Fruit fly (Drosophila melanogaster): ENCODE measurements around the gene CG32576.

Gene CG32576

DNA sequence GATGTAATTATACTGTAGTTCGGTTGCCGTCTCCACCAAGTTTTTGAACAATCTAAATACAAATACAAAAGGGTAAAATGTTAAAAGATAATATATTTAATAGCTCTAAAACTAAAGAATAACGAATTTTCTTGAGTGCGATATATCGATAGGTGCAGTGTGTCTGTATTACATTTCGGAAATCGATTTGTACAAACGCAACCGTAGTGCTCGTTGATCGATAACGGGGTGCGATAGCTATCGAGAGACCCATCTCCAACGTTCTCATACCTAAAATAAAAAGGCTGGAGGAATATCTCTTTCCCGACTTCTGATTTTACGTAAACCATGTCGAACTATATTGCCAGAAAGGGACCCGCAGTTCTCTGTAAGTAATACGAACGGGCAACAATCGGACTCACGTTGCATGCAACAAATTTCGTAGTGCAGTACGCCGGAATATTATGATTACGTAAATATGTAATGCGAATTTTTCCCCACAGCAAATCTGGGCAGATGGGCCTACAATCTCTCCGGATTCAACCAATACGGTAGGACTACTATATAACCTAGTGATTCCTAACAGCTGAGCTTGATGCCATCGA is 2.2 kb downstream of the CG32576 start, which contains the start of gene UQCR-14 (continued):
- TF ChIP-seq rib (GFP tag; IDR thresholded peaks at IDR 0.05) (peak; percentile 44; the same call in 1 of the 2 replicates), Chrac-16 (GFP tag; optimal IDR thresholded peaks at IDR 0.05) (peak; percentile 9), E2f1 (GFP tag; IDR thresholded peaks at IDR 0.05) (no peak), Bgb (GFP tag; IDR thresholded peaks at IDR 0.05; ENCODE audit: partially characterized antibody) (peak; percentile 99), CG18262 (tag; optimal IDR thresholded peaks at IDR 0.05) (peak; percentile 19), corto (GFP tag; optimal IDR thresholded peaks at IDR 0.05) (no peak), gcm (GFP tag; optimal IDR thresholded peaks at IDR 0.05) (no peak), Rx (GFP tag; IDR thresholded peaks at IDR 0.05) (no peak), zen (tag; optimal IDR thresholded peaks at IDR 0.05) (peak; percentile 5), CG12071 (GFP tag; optimal IDR thresholded peaks at IDR 0.05) (no peak), CG9437 (GFP tag; optimal IDR thresholded peaks at IDR 0.05) (peak; percentile 32), ranshi (GFP tag; IDR thresholded peaks at IDR 0.05) (0 out of 2 replicates have a peak, but pooled peaks have one; percentile 27), CG9609 (GFP tag; optimal IDR thresholded peaks at IDR 0.05) (no peak), Dbx (GFP tag; IDR thresholded peaks at IDR 0.05) (peak; percentile 66), scrt (GFP tag; optimal IDR thresholded peaks at IDR 0.05) (no peak), sisA (GFP tag; IDR thresholded peaks at IDR 0.05) (no peak), CG13775 (GFP tag; optimal IDR thresholded peaks at IDR 0.05) (peak; percentile 12), CG1602 (GFP tag; optimal IDR thresholded peaks at IDR 0.05) (no peak), CG32772 (GFP tag; IDR thresholded peaks at IDR 0.05) (no peak), ac (GFP tag; optimal IDR thresholded peaks at IDR 0.05) (no peak), CG5180 (GFP tag; optimal IDR thresholded peaks at IDR 0.05) (no peak), CG5953 (GFP tag; IDR thresholded peaks at IDR 0.05) (0 out of 2 replicates have a peak, but pooled peaks have one; percentile 6), CG18599 (GFP tag; optimal IDR thresholded peaks at IDR 0.05) (peak; percentile 18), CG10543 (GFP tag; optimal IDR thresholded peaks at IDR 0.05) (peak; percentile 3), CG3163 (GFP tag; optimal IDR thresholded peaks at IDR 0.05) (peak; percentile 2), trem (tag; optimal IDR thresholded peaks at IDR 0.05) (peak; percentile 71), zen2 (GFP tag; IDR thresholded peaks at IDR 0.05; ENCODE audit: partially characterized antibody) (peak; percentile 91; the same call in 2 of the 3 replicates), CG3847 (GFP tag; IDR thresholded peaks at IDR 0.05) (peak; percentile 53), slbo (GFP tag; IDR thresholded peaks at IDR 0.05) (peak; percentile 45; the same call in 1 of the 2 replicates), CG1024 (GFP tag; IDR thresholded peaks at IDR 0.05) (no peak), Trl (optimal IDR thresholded peaks at IDR 0.05) (no peak), Trl (GFP tag; optimal IDR thresholded peaks at IDR 0.05) (no peak), Dip3 (GFP tag; optimal IDR thresholded peaks at IDR 0.05) (no peak), unpg (GFP tag; optimal IDR thresholded peaks at IDR 0.05) (no peak), Hr3 (GFP tag; optimal IDR thresholded peaks at IDR 0.05) (no peak), sens (GFP tag) (peak; percentile 90), CG7372 (GFP tag; IDR thresholded peaks at IDR 0.05) (no peak), CG13894 (tag; optimal IDR thresholded peaks at IDR 0.05) (peak; percentile 53), sens-2 (GFP tag; IDR thresholded peaks at IDR 0.05) (no peak), ham (GFP tag; IDR thresholded peaks at IDR 0.05) (no peak), CG9932 (GFP tag; IDR thresholded peaks at IDR 0.05) (peak; percentile 74), mam (GFP tag; optimal IDR thresholded peaks at IDR 0.05) (peak; percentile 43), CG30431 (GFP tag; optimal IDR thresholded peaks at IDR 0.05) (no peak), gt (GFP tag; IDR thresholded peaks at IDR 0.05) (no peak), GATAe (GFP tag; conservative IDR thresholded peaks at IDR 0.05) (no peak), Pdp1 (GFP tag; optimal IDR thresholded peaks at IDR 0.05) (peak; percentile 13 to 95), CG12299 (tag; optimal IDR thresholded peaks at IDR 0.05) (no peak), Sry-β (GFP tag; optimal IDR thresholded peaks at IDR 0.05) (no peak), crol (GFP tag; IDR thresholded peaks at IDR 0.05) (no peak), Bteb2 (GFP tag; optimal IDR thresholded peaks at IDR 0.05) (no peak), CG14710 (tag; optimal IDR thresholded peaks at IDR 0.05) (peak; percentile 89)
